Worm (Caenorhabditis elegans) whole organism, L3 larva: ENCODE measurements around the gene phy-3.

Experiments
- R02D3.7 ChIP-seq: fragments of 150-350 bp; optimal IDR thresholded peaks from 2 replicates; lab custom pipeline; 2014; ENCODE audit warnings: missing biosample characterization, missing genetic modification characterization
- ZK546.5 ChIP-seq: sonication (generic microtip); optimal IDR thresholded peaks from 2 replicates; lab custom pipeline; 2017; ENCODE audit warnings: missing biosample characterization, missing genetic modification characterization
- aly-2 ChIP-seq: fragments of 150-350 bp; optimal IDR thresholded peaks from 2 replicates; lab custom pipeline; 2014; ENCODE audit warnings: missing biosample characterization, missing genetic modification characterization
- ama-1 ChIP-seq: fragments of 150-350 bp; optimal IDR thresholded peaks from 2 replicates; lab custom pipeline; 2018
- ceh-28 ChIP-seq: fragments of 150-350 bp; optimal IDR thresholded peaks from 2 replicates; lab custom pipeline; 2014; ENCODE audit warnings: missing biosample characterization, missing genetic modification reagents, missing genetic modification characterization
- ceh-82 ChIP-seq: fragments of 150-350 bp; optimal IDR thresholded peaks from 2 replicates; lab custom pipeline; 2014; ENCODE audit warnings: missing biosample characterization, missing genetic modification characterization
- ceh-9 ChIP-seq: sonication (generic microtip); optimal IDR thresholded peaks from 2 replicates; lab custom pipeline; 2018; ENCODE audit warnings: missing biosample characterization, missing genetic modification characterization
- daf-12 ChIP-seq: fragments of 150-350 bp; optimal IDR thresholded peaks from 2 replicates; lab custom pipeline; 2014; ENCODE audit warnings: missing biosample characterization, missing genetic modification reagents, missing genetic modification characterization
- egl-5 ChIP-seq: fragments of 150-350 bp; optimal IDR thresholded peaks from 2 replicates; lab custom pipeline; 2017; ENCODE audit warnings: missing biosample characterization, missing genetic modification reagents, missing genetic modification characterization, inconsistent platforms
- elt-1 ChIP-seq: fragments of 150-350 bp; optimal IDR thresholded peaks from 2 replicates; lab custom pipeline; 2014; ENCODE audit warnings: missing biosample characterization, missing genetic modification characterization
- elt-2 ChIP-seq: sonication (generic microtip); optimal IDR thresholded peaks from 2 replicates; lab custom pipeline; 2016; ENCODE audit warnings: missing genetic modification reagents, mild to moderate bottlenecking, missing genetic modification characterization, missing compliant biosample characterization
- elt-3 ChIP-seq, 3 experiments: fragments of 150-350 bp in 1 of 3; sonication (generic microtip) in 2 of 3; optimal IDR thresholded peaks; 2 replicates in 2 of 3; 4 replicates in 1 of 3; lab custom pipeline; 2014 to 2017; ENCODE audit warnings: missing biosample characterization in 3 of 3, missing genetic modification characterization in 3 of 3
- fkh-10 ChIP-seq: sonication (generic microtip); optimal IDR thresholded peaks from 2 replicates; lab custom pipeline; 2017; ENCODE audit warnings: missing biosample characterization, missing genetic modification reagents, missing genetic modification characterization
- fkh-2 ChIP-seq: fragments of 150-350 bp; optimal IDR thresholded peaks from 2 replicates; lab custom pipeline; 2014; ENCODE audit warnings: missing biosample characterization, missing genetic modification reagents, missing genetic modification characterization
- jun-1 ChIP-seq: fragments of 150-350 bp; optimal IDR thresholded peaks from 2 replicates; lab custom pipeline; 2014; ENCODE audit warnings: missing biosample characterization, missing genetic modification reagents, missing genetic modification characterization
- lin-15B ChIP-seq: fragments of 150-350 bp; optimal IDR thresholded peaks from 2 replicates; lab custom pipeline; 2014; ENCODE audit warnings: missing biosample characterization, missing genetic modification characterization
- lsy-12 ChIP-seq: sonication (generic microtip); optimal IDR thresholded peaks from 2 replicates; lab custom pipeline; 2016; ENCODE audit warnings: mild to moderate bottlenecking, missing genetic modification characterization, missing compliant biosample characterization
- mdl-1 ChIP-seq: fragments of 150-350 bp; optimal IDR thresholded peaks from 2 replicates; lab custom pipeline; 2014; ENCODE audit warnings: missing biosample characterization, missing genetic modification characterization
- mml-1 ChIP-seq: fragments of 150-350 bp; sonication (generic microtip); optimal IDR thresholded peaks from 3 replicates; lab custom pipeline; 2014; ENCODE audit warnings: missing biosample characterization, missing genetic modification characterization
- nfya-1 ChIP-seq: sonication (generic microtip); optimal IDR thresholded peaks from 2 replicates; lab custom pipeline; 2017; ENCODE audit warnings: missing genetic modification characterization, mild to moderate bottlenecking, missing compliant biosample characterization, antibody characterized with exemption, moderate library complexity; ENCODE audit not compliant: insufficient read depth
- nhr-12 ChIP-seq: fragments of 150-350 bp; optimal IDR thresholded peaks from 2 replicates; lab custom pipeline; 2014; ENCODE audit warnings: missing biosample characterization, missing genetic modification characterization
- nhr-237 ChIP-seq: fragments of 150-350 bp; optimal IDR thresholded peaks from 2 replicates; lab custom pipeline; 2014; ENCODE audit warnings: missing biosample characterization, missing genetic modification characterization
- nhr-25 ChIP-seq: sonication (generic microtip); optimal IDR thresholded peaks from 2 replicates; lab custom pipeline; 2017; ENCODE audit warnings: missing biosample characterization, missing genetic modification characterization
- nhr-43 ChIP-seq: sonication (generic microtip); optimal IDR thresholded peaks from 2 replicates; lab custom pipeline; 2016; ENCODE audit warnings: mild to moderate bottlenecking, missing genetic modification characterization, missing compliant biosample characterization; ENCODE audit not compliant: poor library complexity, severe bottlenecking
- nhr-67 ChIP-seq: fragments of 150-350 bp; optimal IDR thresholded peaks from 2 replicates; lab custom pipeline; 2014; ENCODE audit warnings: missing biosample characterization, missing genetic modification characterization
- nhr-76 ChIP-seq: fragments of 150-350 bp; sonication (generic microtip); optimal IDR thresholded peaks from 5 replicates; lab custom pipeline; 2014; ENCODE audit warnings: missing biosample characterization, missing genetic modification characterization
- sea-2 ChIP-seq: fragments of 150-350 bp; sonication (generic microtip); optimal IDR thresholded peaks from 4 replicates; lab custom pipeline; 2014; ENCODE audit warnings: missing biosample characterization, missing genetic modification reagents, missing genetic modification characterization
- skn-1 ChIP-seq: fragments of 150-350 bp; optimal IDR thresholded peaks from 2 replicates; lab custom pipeline; 2014; ENCODE audit warnings: missing biosample characterization, missing genetic modification characterization
- snpc-4 ChIP-seq: fragments of 150-350 bp; optimal IDR thresholded peaks from 2 replicates; lab custom pipeline; 2014; ENCODE audit warnings: missing biosample characterization, missing genetic modification characterization
- tbx-2 ChIP-seq: sonication (generic microtip); optimal IDR thresholded peaks from 2 replicates; lab custom pipeline; 2016; ENCODE audit warnings: mild to moderate bottlenecking, missing genetic modification characterization, missing compliant biosample characterization
- unc-39 ChIP-seq: sonication (generic microtip); optimal IDR thresholded peaks from 4 replicates; lab custom pipeline; 2017; ENCODE audit warnings: missing biosample characterization, missing genetic modification characterization
- zag-1 ChIP-seq: fragments of 150-350 bp; optimal IDR thresholded peaks from 2 replicates; lab custom pipeline; 2014; ENCODE audit warnings: missing biosample characterization, missing genetic modification characterization
- ztf-11 ChIP-seq: fragments of 150-350 bp; optimal IDR thresholded peaks from 2 replicates; lab custom pipeline; 2014; ENCODE audit warnings: missing biosample characterization, missing genetic modification characterization
- ztf-4 ChIP-seq: fragments of 150-350 bp; optimal IDR thresholded peaks from 2 replicates; lab custom pipeline; 2014; ENCODE audit warnings: missing biosample characterization, missing genetic modification characterization

Gene phy-3

DNA sequence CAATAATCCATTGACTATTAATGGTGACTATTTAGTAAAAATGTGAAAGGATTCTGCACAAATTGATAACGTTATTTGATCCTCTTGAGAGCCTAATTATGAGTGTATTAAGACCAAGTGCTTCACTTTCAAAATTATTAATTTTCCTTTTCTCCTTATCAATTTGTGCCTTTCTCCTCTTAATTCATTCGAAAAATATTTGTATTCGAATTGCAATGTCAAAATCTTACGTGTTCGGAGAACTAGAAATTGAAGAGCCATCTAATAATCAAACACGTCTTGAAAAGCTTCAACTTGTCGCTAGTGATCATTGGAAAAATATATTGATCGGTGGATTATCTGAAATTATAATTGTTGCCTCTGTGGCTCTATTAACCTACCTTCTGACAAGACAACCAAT lies 15.5 kb downstream of the phy-3 start, which contains the start of the genes clec-36 and clec-26:
TSS of gene clec-36 (minus strand) at position 101 of the 400 bp plus-strand sequence.
TSS of gene clec-26 (plus strand) at position 114 of the 400 bp plus-strand sequence.
- TF ChIP-seq nhr-67 (tag; lab: Kevin White, UChicago), result no peak
- peak; percentile 27 for TF ChIP-seq elt-2
- TF ChIP-seq fkh-2, result no peak
- TF ChIP-seq ceh-28 (tag; lab: Kevin White, UChicago), result no peak
- TF ChIP-seq jun-1, result no peak
- TF ChIP-seq, all 47 proteins: peak for 1

DNA sequence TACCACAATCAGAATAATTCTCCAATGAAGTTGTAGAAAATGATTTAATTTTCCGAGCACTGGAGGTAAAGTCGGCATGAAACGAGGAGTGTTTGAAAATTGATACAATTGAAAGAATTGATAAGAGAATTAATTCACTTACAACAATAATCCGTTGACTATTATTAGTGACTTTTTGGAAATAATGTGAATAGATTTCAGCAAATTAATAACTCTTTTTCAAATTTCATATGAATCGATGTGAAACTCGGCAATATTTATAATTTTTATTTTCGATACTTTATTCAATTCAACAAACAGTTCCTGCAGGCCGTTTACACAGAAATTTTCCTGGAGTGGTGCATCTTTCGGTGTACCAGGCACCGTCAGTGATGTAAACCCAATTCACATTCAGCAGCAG lies 19.0 kb downstream of the phy-3 start, which contains the start of gene clec-37:
TSS of gene clec-37 (minus strand) at position 101 of the 400 bp plus-strand sequence.
- TF ChIP-seq ztf-4 (tag; lab: Kevin White, UChicago) (no peak), ceh-9 (tag; lab: Kevin White, UChicago) (no peak), egl-5 (tag; lab: Kevin White, UChicago) (no peak), elt-2 (no peak), zag-1 (tag; lab: Kevin White, UChicago) (no peak), R02D3.7 (tag; lab: Kevin White, UChicago) (no peak), aly-2 (tag; lab: Kevin White, UChicago) (no peak), ztf-11 (no peak), unc-39 (no peak), ceh-28 (tag; lab: Kevin White, UChicago) (no peak), nfya-1 (tag; lab: Kevin White, UChicago) (no peak), nhr-12 (tag; lab: Kevin White, UChicago) (no peak), elt-1 (tag; lab: Kevin White, UChicago) (no peak), ama-1 (no peak), elt-3 (tag; optimal IDR thresholded peaks at IDR 0.05; lab: Kevin White, UChicago) (no peak), ZK546.5 (tag; lab: Kevin White, UChicago) (no peak), sea-2 (GFP tag; lab: Kevin White, UChicago) (no peak), lin-15B (tag; lab: Kevin White, UChicago) (no peak), fkh-10 (no peak), tbx-2 (tag; lab: Kevin White, UChicago) (no peak)
- TF ChIP-seq, all 47 proteins: peak for 0

DNA sequence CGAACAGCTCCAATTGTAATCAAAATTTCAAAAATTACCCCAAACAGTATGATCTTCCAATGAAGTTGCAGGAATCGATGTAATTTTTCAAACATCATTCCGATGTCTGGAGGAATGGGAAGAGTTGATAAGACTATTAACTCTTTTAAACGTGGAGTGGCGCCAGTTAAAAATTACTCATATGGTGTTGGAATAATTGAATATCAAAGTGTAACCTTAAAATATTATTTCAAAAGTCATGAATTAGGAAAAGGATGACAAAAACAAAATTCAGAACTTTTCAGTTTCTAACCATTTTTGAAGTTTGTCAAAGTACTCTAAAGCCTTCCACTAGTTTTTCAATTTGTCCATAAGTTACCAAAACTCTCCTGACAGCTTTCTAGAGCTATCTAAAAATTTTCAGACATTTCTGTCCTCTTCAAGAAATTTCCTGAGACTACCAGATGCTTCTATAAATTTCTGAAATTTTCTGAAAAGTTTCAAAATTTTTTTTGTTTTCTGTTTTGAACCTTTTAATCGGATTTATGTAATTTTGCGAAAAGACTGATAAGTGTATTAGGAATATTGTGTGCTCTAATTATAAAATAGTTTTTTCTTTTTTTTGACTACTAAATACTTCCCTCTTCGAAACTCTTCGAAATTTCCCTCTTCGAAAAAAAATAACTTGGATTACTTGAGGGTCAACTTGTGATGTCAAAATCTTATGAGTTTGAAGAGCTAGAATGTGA lies 21.2 kb downstream of the phy-3 start, which contains the start of the genes clec-35 and clec-27:
TSS of gene clec-35 (minus strand) at position 101 of the 728 bp plus-strand sequence.
TSS of gene clec-27 (plus strand) at position 678 of the 728 bp plus-strand sequence.
- no peak for TF ChIP-seq lsy-12 (tag; lab: Kevin White, UChicago)
- TF ChIP-seq ceh-9 (tag; lab: Kevin White, UChicago), result no peak
- TF ChIP-seq mml-1 (tag; lab: Kevin White, UChicago), result no peak
- TF ChIP-seq daf-12 (tag; lab: Kevin White, UChicago), result no peak
- no peak for TF ChIP-seq fkh-2
- TF ChIP-seq nhr-43, result no peak

DNA sequence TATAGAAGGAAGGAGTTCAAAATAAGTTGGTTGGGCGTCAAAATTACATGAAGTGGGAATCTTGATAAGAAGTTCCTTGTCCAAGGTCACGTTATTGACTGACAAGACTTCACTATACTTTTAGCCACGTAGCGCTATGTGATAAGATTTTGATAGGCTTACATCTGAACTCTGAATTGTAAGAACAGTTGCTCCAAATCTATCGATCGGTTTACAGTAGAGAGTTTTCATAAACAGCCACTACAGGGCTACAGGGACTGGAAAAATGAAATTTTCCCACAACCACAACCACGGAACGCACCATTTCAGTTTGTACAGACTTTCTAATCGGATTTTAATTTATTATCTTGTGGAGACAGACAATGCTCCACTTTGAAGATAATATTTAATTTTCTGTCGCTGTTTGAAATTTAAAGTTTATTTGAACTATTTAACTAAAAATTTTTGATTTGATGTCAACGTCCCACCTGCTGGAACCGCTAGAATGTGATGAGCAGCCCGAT lies 25.1 kb downstream of the phy-3 start, which contains the start of the genes clec-31 and clec-22:
TSS of gene clec-31 (minus strand) at position 101 of the 503 bp plus-strand sequence.
TSS of gene clec-22 (plus strand) at position 453 of the 503 bp plus-strand sequence.
- TF ChIP-seq zag-1 (tag; lab: Kevin White, UChicago) (no peak), mdl-1 (no peak), lsy-12 (tag; lab: Kevin White, UChicago) (no peak), snpc-4 (tag; lab: Kevin White, UChicago) (no peak), nhr-76 (tag; lab: Kevin White, UChicago) (no peak), R02D3.7 (tag; lab: Kevin White, UChicago) (no peak), ama-1 (no peak), daf-12 (tag; lab: Kevin White, UChicago) (no peak), nhr-25 (tag; lab: Kevin White, UChicago) (no peak), nhr-237 (tag; lab: Kevin White, UChicago) (no peak), ceh-82 (tag; lab: Kevin White, UChicago) (no peak), ztf-11 (no peak), skn-1 (no peak), ztf-4 (tag; lab: Kevin White, UChicago) (no peak), nhr-12 (tag; lab: Kevin White, UChicago) (no peak), aly-2 (tag; lab: Kevin White, UChicago) (no peak), elt-3 (tag; optimal IDR thresholded peaks at IDR 0.05; lab: Kevin White, UChicago) (no peak)
